Fruit fly (Drosophila melanogaster) whole organism, pupa: ENCODE results near the gene Noc1.

Source experiments
- CG10348 ChIP-seq: fragments of 200-800 bp; sonication (Bioruptor generic); IDR thresholded peaks from 2 replicates; pipeline ENCODE4 v1.3.6; 2022; ENCODE audit warnings: missing biosample characterization, missing genetic modification characterization
- CG12605 ChIP-seq: fragments of 200-800 bp; sonication (Bioruptor generic); IDR thresholded peaks from 2 replicates; pipeline ENCODE4 v1.3.6; 2022; ENCODE audit warnings: missing biosample characterization, missing genetic modification characterization
- CG13204 ChIP-seq: fragments of 200-800 bp; sonication (Bioruptor generic); optimal IDR thresholded peaks from 2 replicates; lab custom pipeline; 2018; ENCODE audit warnings: missing biosample characterization, mild to moderate bottlenecking, missing genetic modification characterization, moderate library complexity
- CG14655 ChIP-seq: fragments of 200-800 bp; sonication (Bioruptor generic); optimal IDR thresholded peaks from 3 replicates; lab custom pipeline; 2017; ENCODE audit warnings: mild to moderate bottlenecking, missing biosample characterization, missing genetic modification reagents, missing genetic modification characterization
- CG15710 ChIP-seq: fragments of 200-800 bp; sonication (Bioruptor generic); optimal IDR thresholded peaks from 2 replicates; lab custom pipeline; 2018; ENCODE audit warnings: missing biosample characterization, mild to moderate bottlenecking, missing genetic modification characterization, moderate library complexity
- CG17806 ChIP-seq: fragments of 200-800 bp; sonication (Bioruptor generic); optimal IDR thresholded peaks from 2 replicates; lab custom pipeline; 2018; ENCODE audit warnings: missing biosample characterization, mild to moderate bottlenecking, missing genetic modification characterization, moderate library complexity
- CG32121 ChIP-seq: fragments of 200-800 bp; sonication (Bioruptor generic); IDR thresholded peaks from 2 replicates; pipeline ENCODE4 v1.3.6; 2022; ENCODE audit warnings: missing biosample characterization, missing genetic modification characterization
- CG34367 ChIP-seq: fragments of 200-800 bp; sonication (Bioruptor generic); optimal IDR thresholded peaks from 2 replicates; lab custom pipeline; 2018; ENCODE audit warnings: missing biosample characterization, mild to moderate bottlenecking, missing genetic modification characterization
- CG4496 ChIP-seq: fragments of 200-800 bp; sonication (Bioruptor generic); IDR thresholded peaks from 3 replicates; pipeline ENCODE4 v1.3.6; 2022; ENCODE audit warnings: missing biosample characterization, missing genetic modification characterization
- CG8159 ChIP-seq: fragments of 200-800 bp; sonication (Bioruptor generic); optimal IDR thresholded peaks from 3 replicates; lab custom pipeline; 2018; ENCODE audit warnings: missing biosample characterization, mild to moderate bottlenecking, missing genetic modification characterization, moderate library complexity
- CG8301 ChIP-seq: fragments of 200-800 bp; sonication (Bioruptor generic); optimal IDR thresholded peaks from 2 replicates; lab custom pipeline; 2018; ENCODE audit warnings: missing biosample characterization, mild to moderate bottlenecking, missing genetic modification characterization
- CG9948 ChIP-seq: fragments of 200-800 bp; sonication (Bioruptor generic); optimal IDR thresholded peaks from 2 replicates; lab custom pipeline; 2018; ENCODE audit warnings: missing biosample characterization, mild to moderate bottlenecking, missing genetic modification characterization, moderate library complexity
- D1 ChIP-seq: fragments of 200-800 bp; sonication (Bioruptor generic); optimal IDR thresholded peaks from 2 replicates; lab custom pipeline; 2018; ENCODE audit warnings: missing biosample characterization, mild to moderate bottlenecking, missing genetic modification characterization, moderate library complexity
- EcR ChIP-seq: fragments of 200-800 bp; sonication (Bioruptor generic); optimal IDR thresholded peaks from 3 replicates; lab custom pipeline; 2019; ENCODE audit warnings: missing biosample characterization, missing genetic modification characterization, mild to moderate bottlenecking, moderate library complexity, missing genetic modification reagents
- Ets98B ChIP-seq: fragments of 200-800 bp; sonication (Bioruptor generic); IDR thresholded peaks from 2 replicates; pipeline ENCODE4 v1.3.6; 2022; ENCODE audit warnings: missing biosample characterization, missing genetic modification characterization
- Pif1A ChIP-seq: fragments of 200-800 bp; sonication (Bioruptor generic); optimal IDR thresholded peaks from 3 replicates; lab custom pipeline; 2016; ENCODE audit warnings: missing biosample characterization, missing genetic modification characterization
- Pif1B ChIP-seq: fragments of 200-800 bp; sonication (Bioruptor generic); optimal IDR thresholded peaks from 3 replicates; lab custom pipeline; 2016; ENCODE audit warnings: missing biosample characterization, missing genetic modification characterization
- Snoo ChIP-seq: fragments of 200-800 bp; sonication (Bioruptor generic); optimal IDR thresholded peaks from 3 replicates; lab custom pipeline; 2017; ENCODE audit warnings: missing biosample characterization, mild to moderate bottlenecking, missing genetic modification characterization, inconsistent platforms
- fd96Ca ChIP-seq: fragments of 200-800 bp; sonication (Bioruptor generic); IDR thresholded peaks from 3 replicates; pipeline ENCODE4 v1.3.6; 2022; ENCODE audit warnings: missing biosample characterization, missing genetic modification characterization
- gl ChIP-seq: fragments of 200-800 bp; sonication (Bioruptor generic); optimal IDR thresholded peaks from 2 replicates; lab custom pipeline; 2018; ENCODE audit warnings: missing biosample characterization, mild to moderate bottlenecking, missing genetic modification characterization
- rn ChIP-seq: fragments of 200-800 bp; sonication (Bioruptor generic); IDR thresholded peaks from 2 replicates; pipeline ENCODE4 v1.3.6; 2022; ENCODE audit warnings: missing biosample characterization, missing genetic modification characterization

The Noc1 gene

dm6 chr3L:11117733-11118132 lies 43.2 kb downstream of the Noc1 start:
- TF ChIP-seq CG17806 (tag; lab: Kevin White, UChicago) (no peak), EcR (no peak), CG10348 (GFP tag; lab: Robert Waterston, UW) (no peak), rn (GFP tag; lab: Robert Waterston, UW) (no peak), CG14655 (GFP tag; lab: Kevin White, UChicago) (no peak), CG9948 (tag; lab: Kevin White, UChicago) (no peak), CG8301 (no peak), CG34367 (tag; lab: Kevin White, UChicago) (no peak), CG13204 (GFP tag; lab: Kevin White, UChicago) (no peak), Pif1A (GFP tag; lab: Kevin White, UChicago) (no peak), Pif1B (GFP tag; lab: Kevin White, UChicago) (no peak), CG32121 (GFP tag; lab: Robert Waterston, UW) (no peak), D1 (tag; lab: Kevin White, UChicago) (no peak), Ets98B (GFP tag; lab: Robert Waterston, UW) (no peak), CG4496 (GFP tag; lab: Robert Waterston, UW) (no peak), Snoo (tag; lab: Kevin White, UChicago) (no peak)
- TF ChIP-seq, all 21 proteins: peak for 0

dm6 chr3L:11118627-11119395 lies 44.2 kb downstream of the Noc1 start:
- TF ChIP-seq CG17806 (tag; lab: Kevin White, UChicago) (no peak), CG32121 (GFP tag; lab: Robert Waterston, UW) (peak; percentile 67), CG10348 (GFP tag; lab: Robert Waterston, UW) (no peak), CG9948 (tag; lab: Kevin White, UChicago) (no peak), Pif1A (GFP tag; lab: Kevin White, UChicago) (peak; percentile 42), Pif1B (GFP tag; lab: Kevin White, UChicago) (no peak), Ets98B (GFP tag; lab: Robert Waterston, UW) (peak; percentile 65), CG14655 (GFP tag; lab: Kevin White, UChicago) (peak; percentile 2), Snoo (tag; lab: Kevin White, UChicago) (no peak), gl (tag; lab: Kevin White, UChicago) (peak; percentile 55), CG4496 (GFP tag; lab: Robert Waterston, UW) (peak; percentile 59; the same call in 2 of the 3 replicates), CG12605 (GFP tag; lab: Robert Waterston, UW) (peak; percentile 72), EcR (peak; percentile 29), D1 (tag; lab: Kevin White, UChicago) (no peak), CG13204 (GFP tag; lab: Kevin White, UChicago) (peak; percentile 64), fd96Ca (peak; percentile 69; the same call in 2 of the 3 replicates), CG8301 (no peak), rn (GFP tag; lab: Robert Waterston, UW) (no peak), CG8159 (tag; lab: Kevin White, UChicago) (no peak), CG15710 (tag; lab: Kevin White, UChicago) (no peak), CG34367 (tag; lab: Kevin White, UChicago) (no peak)

- TF ChIP-seq D1 (tag; lab: Kevin White, UChicago) (no peak), Ets98B (GFP tag; lab: Robert Waterston, UW) (peak; percentile 29; the same call in 1 of the 2 replicates), rn (GFP tag; lab: Robert Waterston, UW) (peak; percentile 46), fd96Ca (peak; percentile 50; the same call in 2 of the 3 replicates), Snoo (tag; lab: Kevin White, UChicago) (no peak), CG4496 (GFP tag; lab: Robert Waterston, UW) (peak; percentile 60; the same call in 2 of the 3 replicates)
- TF ChIP-seq, all 21 proteins: peak for 4
Measured at dm6 chr3L:11119396-11119900, 44.9 kb downstream of the Noc1 start.

- TF ChIP-seq gl (tag; lab: Kevin White, UChicago) (no peak), CG14655 (GFP tag; lab: Kevin White, UChicago) (no peak), D1 (tag; lab: Kevin White, UChicago) (no peak), CG34367 (tag; lab: Kevin White, UChicago) (no peak), CG12605 (GFP tag; lab: Robert Waterston, UW) (no peak), CG8159 (tag; lab: Kevin White, UChicago) (no peak), CG4496 (GFP tag; lab: Robert Waterston, UW) (no peak), Pif1A (GFP tag; lab: Kevin White, UChicago) (no peak), EcR (no peak), CG13204 (GFP tag; lab: Kevin White, UChicago) (no peak), rn (GFP tag; lab: Robert Waterston, UW) (no peak)
Measured at dm6 chr3L:11119901-11120418, 45.4 kb downstream of the Noc1 start.

dm6 chr3L:11120419-11120958 lies 45.9 kb downstream of the Noc1 start, which contains the start of the genes FoxK and mRpL2:
TSS of gene FoxK (minus strand) at chr3L:11120783.
TSS of gene mRpL2 (plus strand) at chr3L:11120847.
- TF ChIP-seq CG13204 (GFP tag; lab: Kevin White, UChicago) (peak; percentile 89), CG12605 (GFP tag; lab: Robert Waterston, UW) (peak; percentile 90), CG34367 (tag; lab: Kevin White, UChicago) (peak; percentile 87), rn (GFP tag; lab: Robert Waterston, UW) (peak; percentile 39; the same call in 1 of the 2 replicates), CG10348 (GFP tag; lab: Robert Waterston, UW) (no peak), EcR (peak; percentile 17), CG14655 (GFP tag; lab: Kevin White, UChicago) (peak; percentile 89), gl (tag; lab: Kevin White, UChicago) (peak; percentile 95), CG8159 (tag; lab: Kevin White, UChicago) (peak; percentile 84), CG17806 (tag; lab: Kevin White, UChicago) (peak; percentile 74), CG8301 (peak; percentile 82), D1 (tag; lab: Kevin White, UChicago) (peak; percentile 43), Ets98B (GFP tag; lab: Robert Waterston, UW) (peak; percentile 76), fd96Ca (peak; percentile 69; the same call in 1 of the 3 replicates), Snoo (tag; lab: Kevin White, UChicago) (peak; percentile 68), CG9948 (tag; lab: Kevin White, UChicago) (peak; percentile 66), CG4496 (GFP tag; lab: Robert Waterston, UW) (peak; percentile 80), Pif1B (GFP tag; lab: Kevin White, UChicago) (peak; percentile 92), CG32121 (GFP tag; lab: Robert Waterston, UW) (peak; percentile 63; the same call in 1 of the 2 replicates), Pif1A (GFP tag; lab: Kevin White, UChicago) (peak; percentile 91), CG15710 (tag; lab: Kevin White, UChicago) (peak; percentile 84)
